Worm (Caenorhabditis elegans) whole organism, L4/young adult: ENCODE data around the gene zfp-3.

Experiments used
- W03F9.2 ChIP-seq: fragments of 150-350 bp; optimal IDR thresholded peaks from 2 replicates; lab custom pipeline; 2014; ENCODE audit warnings: missing biosample characterization, missing genetic modification characterization
- dao-5 ChIP-seq: sonication (generic microtip); optimal IDR thresholded peaks from 2 replicates; lab custom pipeline; 2016; ENCODE audit warnings: missing genotype, missing genetic modification characterization, moderate library complexity, missing compliant biosample characterization
- him-1 ChIP-seq: sonication (generic microtip); optimal IDR thresholded peaks from 2 replicates; lab custom pipeline; 2016; ENCODE audit warnings: missing genotype, missing genetic modification reagents, missing genetic modification characterization, missing compliant biosample characterization

DNA sequence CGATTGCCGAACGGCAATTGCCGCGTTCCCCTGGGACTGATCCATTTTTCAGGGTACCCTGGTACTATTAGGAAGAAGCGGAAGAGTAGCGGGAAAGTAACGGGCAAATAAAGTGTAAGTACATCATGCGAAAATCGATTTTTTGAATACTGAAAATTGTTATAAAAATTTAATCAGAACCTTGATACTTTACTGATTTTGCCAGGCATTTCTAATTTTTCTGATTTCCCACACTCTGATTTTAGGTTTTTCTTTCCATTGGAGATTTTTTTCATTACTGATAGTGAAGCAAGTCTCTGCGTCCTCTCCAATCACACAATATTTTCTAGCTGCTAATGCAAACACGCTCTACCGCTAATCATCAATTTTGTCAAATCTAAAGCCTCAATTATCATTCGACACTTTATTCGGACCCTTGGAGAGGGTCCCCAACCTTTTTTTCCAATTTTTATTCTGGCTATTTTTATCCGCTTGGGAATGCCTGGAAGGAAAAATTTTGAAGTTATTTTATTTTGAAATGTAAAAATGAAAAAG lies 27.2 kb downstream of the zfp-3 start, which contains the start of gene F19G12.9:
- TF ChIP-seq W03F9.2 (tag; lab: Kevin White, UChicago): no peak
- no peak for TF ChIP-seq him-1 (tag; lab: Kevin White, UChicago)
- no peak for TF ChIP-seq dao-5 (tag; lab: Kevin White, UChicago)
